Worm (Caenorhabditis elegans) whole organism, L3 larva: ENCODE data around the gene K09E9.4.

Experiments used
- R02D3.7 ChIP-seq: fragments of 150-350 bp; optimal IDR thresholded peaks from 2 replicates; lab custom pipeline; 2014; ENCODE audit warnings: missing biosample characterization, missing genetic modification characterization
- aly-2 ChIP-seq: fragments of 150-350 bp; optimal IDR thresholded peaks from 2 replicates; lab custom pipeline; 2014; ENCODE audit warnings: missing biosample characterization, missing genetic modification characterization
- ama-1 ChIP-seq: fragments of 150-350 bp; optimal IDR thresholded peaks from 2 replicates; lab custom pipeline; 2018
- ceh-28 ChIP-seq: fragments of 150-350 bp; optimal IDR thresholded peaks from 2 replicates; lab custom pipeline; 2014; ENCODE audit warnings: missing biosample characterization, missing genetic modification reagents, missing genetic modification characterization
- ceh-9 ChIP-seq: sonication (generic microtip); optimal IDR thresholded peaks from 2 replicates; lab custom pipeline; 2018; ENCODE audit warnings: missing biosample characterization, missing genetic modification characterization
- daf-12 ChIP-seq: fragments of 150-350 bp; optimal IDR thresholded peaks from 2 replicates; lab custom pipeline; 2014; ENCODE audit warnings: missing biosample characterization, missing genetic modification reagents, missing genetic modification characterization
- egl-27 ChIP-seq: sonication (generic microtip); optimal IDR thresholded peaks from 4 replicates; lab custom pipeline; 2017; ENCODE audit warnings: missing biosample characterization, missing genetic modification reagents, missing genetic modification characterization
- egl-5 ChIP-seq: fragments of 150-350 bp; optimal IDR thresholded peaks from 2 replicates; lab custom pipeline; 2017; ENCODE audit warnings: missing biosample characterization, missing genetic modification reagents, missing genetic modification characterization, inconsistent platforms
- elt-2 ChIP-seq: sonication (generic microtip); optimal IDR thresholded peaks from 2 replicates; lab custom pipeline; 2016; ENCODE audit warnings: missing genetic modification reagents, mild to moderate bottlenecking, missing genetic modification characterization, missing compliant biosample characterization
- elt-3 ChIP-seq, 3 experiments: fragments of 150-350 bp in 1 of 3; sonication (generic microtip) in 2 of 3; optimal IDR thresholded peaks; 2 replicates in 2 of 3; 4 replicates in 1 of 3; lab custom pipeline; 2014 to 2017; ENCODE audit warnings: missing biosample characterization in 3 of 3, missing genetic modification characterization in 3 of 3
- eor-1 ChIP-seq, 2 experiments: fragments of 150-350 bp; optimal IDR thresholded peaks; 2 replicates each; lab custom pipeline; 2014 to 2018; ENCODE audit warnings: missing biosample characterization in 2 of 2, missing genetic modification characterization in 2 of 2
- fkh-10 ChIP-seq: sonication (generic microtip); optimal IDR thresholded peaks from 2 replicates; lab custom pipeline; 2017; ENCODE audit warnings: missing biosample characterization, missing genetic modification reagents, missing genetic modification characterization
- fkh-2 ChIP-seq: fragments of 150-350 bp; optimal IDR thresholded peaks from 2 replicates; lab custom pipeline; 2014; ENCODE audit warnings: missing biosample characterization, missing genetic modification reagents, missing genetic modification characterization
- hmg-11 ChIP-seq: sonication (generic microtip); optimal IDR thresholded peaks from 2 replicates; lab custom pipeline; 2016; ENCODE audit warnings: missing genetic modification characterization, missing compliant biosample characterization
- jun-1 ChIP-seq: fragments of 150-350 bp; optimal IDR thresholded peaks from 2 replicates; lab custom pipeline; 2014; ENCODE audit warnings: missing biosample characterization, missing genetic modification reagents, missing genetic modification characterization
- lin-15B ChIP-seq: fragments of 150-350 bp; optimal IDR thresholded peaks from 2 replicates; lab custom pipeline; 2014; ENCODE audit warnings: missing biosample characterization, missing genetic modification characterization
- lin-39 ChIP-seq: fragments of 150-350 bp; optimal IDR thresholded peaks from 2 replicates; lab custom pipeline; 2018; ENCODE audit warnings: missing biosample characterization, missing genetic modification reagents, missing genetic modification characterization
- lsy-12 ChIP-seq: sonication (generic microtip); optimal IDR thresholded peaks from 2 replicates; lab custom pipeline; 2016; ENCODE audit warnings: mild to moderate bottlenecking, missing genetic modification characterization, missing compliant biosample characterization
- nfya-1 ChIP-seq: sonication (generic microtip); optimal IDR thresholded peaks from 2 replicates; lab custom pipeline; 2017; ENCODE audit warnings: missing genetic modification characterization, mild to moderate bottlenecking, missing compliant biosample characterization, antibody characterized with exemption, moderate library complexity; ENCODE audit not compliant: insufficient read depth
- nhr-11 ChIP-seq: fragments of 150-350 bp; optimal IDR thresholded peaks from 2 replicates; lab custom pipeline; 2014; ENCODE audit warnings: missing biosample characterization, missing genetic modification characterization
- nhr-23 ChIP-seq: fragments of 150-350 bp; optimal IDR thresholded peaks from 2 replicates; lab custom pipeline; 2014; ENCODE audit warnings: missing biosample characterization, missing genetic modification reagents, missing genetic modification characterization
- nhr-237 ChIP-seq: fragments of 150-350 bp; optimal IDR thresholded peaks from 2 replicates; lab custom pipeline; 2014; ENCODE audit warnings: missing biosample characterization, missing genetic modification characterization
- nhr-25 ChIP-seq: sonication (generic microtip); optimal IDR thresholded peaks from 2 replicates; lab custom pipeline; 2017; ENCODE audit warnings: missing biosample characterization, missing genetic modification characterization
- nhr-28 ChIP-seq: fragments of 150-350 bp; optimal IDR thresholded peaks from 2 replicates; lab custom pipeline; 2014; ENCODE audit warnings: missing biosample characterization, missing genetic modification characterization
- nhr-43 ChIP-seq: sonication (generic microtip); optimal IDR thresholded peaks from 2 replicates; lab custom pipeline; 2016; ENCODE audit warnings: mild to moderate bottlenecking, missing genetic modification characterization, missing compliant biosample characterization; ENCODE audit not compliant: poor library complexity, severe bottlenecking
- nhr-76 ChIP-seq: fragments of 150-350 bp; sonication (generic microtip); optimal IDR thresholded peaks from 5 replicates; lab custom pipeline; 2014; ENCODE audit warnings: missing biosample characterization, missing genetic modification characterization
- nhr-77 ChIP-seq: fragments of 150-350 bp; optimal IDR thresholded peaks from 2 replicates; lab custom pipeline; 2014; ENCODE audit warnings: missing biosample characterization, missing genetic modification characterization
- pha-4 ChIP-seq: fragments of 150-350 bp; optimal IDR thresholded peaks from 2 replicates; lab custom pipeline; 2014; ENCODE audit warnings: missing biosample characterization, missing genetic modification reagents, missing genetic modification characterization
- pqm-1 ChIP-seq: fragments of 150-350 bp; optimal IDR thresholded peaks from 2 replicates; lab custom pipeline; 2017; ENCODE audit warnings: missing biosample characterization, missing genetic modification characterization, inconsistent platforms
- sea-2 ChIP-seq: fragments of 150-350 bp; sonication (generic microtip); optimal IDR thresholded peaks from 4 replicates; lab custom pipeline; 2014; ENCODE audit warnings: missing biosample characterization, missing genetic modification reagents, missing genetic modification characterization
- skn-1 ChIP-seq: fragments of 150-350 bp; optimal IDR thresholded peaks from 2 replicates; lab custom pipeline; 2014; ENCODE audit warnings: missing biosample characterization, missing genetic modification characterization
- snpc-4 ChIP-seq: fragments of 150-350 bp; optimal IDR thresholded peaks from 2 replicates; lab custom pipeline; 2014; ENCODE audit warnings: missing biosample characterization, missing genetic modification characterization
- unc-39 ChIP-seq: sonication (generic microtip); optimal IDR thresholded peaks from 4 replicates; lab custom pipeline; 2017; ENCODE audit warnings: missing biosample characterization, missing genetic modification characterization
- unc-62 ChIP-seq: fragments of 150-350 bp; sonication (generic microtip); optimal IDR thresholded peaks from 4 replicates; lab custom pipeline; 2014; ENCODE audit warnings: missing biosample characterization, missing genetic modification reagents, missing genetic modification characterization
- zag-1 ChIP-seq: fragments of 150-350 bp; optimal IDR thresholded peaks from 2 replicates; lab custom pipeline; 2014; ENCODE audit warnings: missing biosample characterization, missing genetic modification characterization
- ztf-11 ChIP-seq: fragments of 150-350 bp; optimal IDR thresholded peaks from 2 replicates; lab custom pipeline; 2014; ENCODE audit warnings: missing biosample characterization, missing genetic modification characterization
- ztf-4 ChIP-seq: fragments of 150-350 bp; optimal IDR thresholded peaks from 2 replicates; lab custom pipeline; 2014; ENCODE audit warnings: missing biosample characterization, missing genetic modification characterization

Gene K09E9.4

ce11 chrX:15594019-15594418, 36.2 kb downstream of the K09E9.4 start:
- no peak for TF ChIP-seq eor-1 (tag; optimal IDR thresholded peaks at IDR 0.05; lab: Kevin White, UChicago)
- no peak for TF ChIP-seq lin-15B (tag; lab: Kevin White, UChicago)
- no peak for TF ChIP-seq nhr-76
- no peak for TF ChIP-seq egl-5

- TF ChIP-seq nhr-28 (no peak), ceh-28 (tag; lab: Kevin White, UChicago) (no peak), nhr-23 (tag; lab: Kevin White, UChicago) (no peak), daf-12 (tag; lab: Kevin White, UChicago) (no peak), nhr-237 (no peak)
These were observed 36.9 kb downstream of the K09E9.4 start for ce11 chrX:15593366-15593765.

ce11 chrX:15591068-15591467, 39.2 kb downstream of the K09E9.4 start, which contains the start of gene usp-33:
Gene usp-33 (plus strand): TSS chrX:15591368.
- no peak for TF ChIP-seq ceh-9 (tag; lab: Kevin White, UChicago)
- TF ChIP-seq sea-2 (GFP tag; lab: Kevin White, UChicago), result no peak
- TF ChIP-seq nhr-28, result no peak
- no peak for TF ChIP-seq lsy-12 (tag; lab: Kevin White, UChicago)

ce11 chrX:15590347-15590928, 39.8 kb downstream of the K09E9.4 start, which contains the start of gene gas-1:
Gene gas-1 (minus strand): TSS chrX:15590397.
- no peak for TF ChIP-seq eor-1 (tag; optimal IDR thresholded peaks at IDR 0.05; lab: Kevin White, UChicago)
- TF ChIP-seq sea-2 (GFP tag; lab: Kevin White, UChicago), result no peak
- no peak for TF ChIP-seq nhr-28
- no peak for TF ChIP-seq nhr-23 (tag; lab: Kevin White, UChicago)
- no peak for TF ChIP-seq nhr-11
- TF ChIP-seq skn-1 (tag; lab: Kevin White, UChicago), result no peak
- no peak for TF ChIP-seq lin-15B (tag; lab: Kevin White, UChicago)
- TF ChIP-seq fkh-2 (tag; lab: Kevin White, UChicago), result no peak
- no peak for TF ChIP-seq unc-39
- TF ChIP-seq fkh-10 (GFP tag; lab: Kevin White, UChicago), result no peak
- TF ChIP-seq jun-1 (tag; lab: Kevin White, UChicago), result no peak
- no peak for TF ChIP-seq snpc-4 (tag; lab: Kevin White, UChicago)
- no peak for TF ChIP-seq egl-27 (tag; lab: Kevin White, UChicago)
- no peak for TF ChIP-seq nhr-237
- no peak for TF ChIP-seq zag-1
- TF ChIP-seq lsy-12 (tag; lab: Kevin White, UChicago), result no peak
- no peak for TF ChIP-seq lin-39 (tag; lab: Kevin White, UChicago)
- TF ChIP-seq ama-1, result no peak
- TF ChIP-seq nfya-1 (tag; lab: Kevin White, UChicago), result peak; percentile 42
- no peak for TF ChIP-seq R02D3.7 (tag; lab: Kevin White, UChicago)
- TF ChIP-seq ceh-28 (tag; lab: Kevin White, UChicago), result no peak
- peak; percentile 74 for TF ChIP-seq pha-4 (tag; lab: Kevin White, UChicago)
- TF ChIP-seq unc-62 (GFP tag; lab: Kevin White, UChicago), result no peak
- no peak for TF ChIP-seq ztf-11 (tag; lab: Kevin White, UChicago)
- TF ChIP-seq pqm-1 (tag; lab: Kevin White, UChicago), result no peak
- peak; percentile 28 for TF ChIP-seq hmg-11 (tag; lab: Kevin White, UChicago)
- TF ChIP-seq nhr-77 (tag; lab: Kevin White, UChicago), result no peak
- no peak for TF ChIP-seq nhr-43 (tag; lab: Kevin White, UChicago)
- no peak for TF ChIP-seq ztf-4
- TF ChIP-seq aly-2, result no peak
- TF ChIP-seq elt-3 (tag; optimal IDR thresholded peaks at IDR 0.05; lab: Kevin White, UChicago), result no peak
- no peak for TF ChIP-seq ceh-9 (tag; lab: Kevin White, UChicago)
- peak; percentile 9 for TF ChIP-seq nhr-25 (tag; lab: Kevin White, UChicago)
- no peak for TF ChIP-seq egl-5
- TF ChIP-seq elt-2 (tag; lab: Kevin White, UChicago), result no peak
